Fruit fly (Drosophila melanogaster) whole organism, wandering third instar larva: ENCODE data around the gene Smn.
A peak's percentile ranks its signal among the peaks of the same experiment; 100 is the strongest.

Source experiments
- Abd-B ChIP-seq: fragments of >200 bp; optimal IDR thresholded peaks from 2 replicates; lab custom pipeline; 2017; ENCODE audit warnings: missing biosample characterization, missing genetic modification characterization
- CG32264 ChIP-seq: fragments of 200-800 bp; sonication (Bioruptor generic); optimal IDR thresholded peaks from 2 replicates; lab custom pipeline; 2016; ENCODE audit warnings: missing biosample characterization, missing genetic modification characterization
- CG9705 ChIP-seq: fragments of 200-800 bp; sonication (Bioruptor generic); optimal IDR thresholded peaks from 2 replicates; lab custom pipeline; 2018; ENCODE audit warnings: missing biosample characterization, mild to moderate bottlenecking, missing genetic modification characterization
- CrebA ChIP-seq: fragments of 200-800 bp; sonication (Bioruptor generic); optimal IDR thresholded peaks from 2 replicates; lab custom pipeline; 2016; ENCODE audit warnings: missing biosample characterization, mild to moderate bottlenecking, missing genetic modification characterization, borderline replicate concordance
- Dfd ChIP-seq: fragments of >200 bp; optimal IDR thresholded peaks from 2 replicates; lab custom pipeline; 2017; ENCODE audit warnings: missing biosample characterization, missing genetic modification characterization
- Dif ChIP-seq: fragments of 200-275, 200-300 bp; sonication (Bioruptor generic); optimal IDR thresholded peaks from 2 replicates; lab custom pipeline; 2018; ENCODE audit warnings: missing biosample characterization, missing genetic modification characterization; ENCODE audit not compliant: partially characterized antibody
- GATAd ChIP-seq: sonication (Bioruptor generic); optimal IDR thresholded peaks from 2 replicates; lab custom pipeline; 2016; ENCODE audit warnings: missing biosample characterization, missing genetic modification characterization
- HLH106 ChIP-seq: fragments of 200-800 bp; optimal IDR thresholded peaks from 3 replicates; lab custom pipeline; 2019; ENCODE audit warnings: missing biosample characterization, mild to moderate bottlenecking, missing genetic modification characterization, moderate library complexity
- Hnf4 ChIP-seq: fragments of 200-800 bp; sonication (Bioruptor generic); optimal IDR thresholded peaks from 2 replicates; lab custom pipeline; 2016; ENCODE audit warnings: missing biosample characterization, mild to moderate bottlenecking, missing genetic modification characterization
- Hr78 ChIP-seq: fragments of >200 bp; optimal IDR thresholded peaks from 2 replicates; lab custom pipeline; 2017; ENCODE audit warnings: missing biosample characterization, missing genetic modification characterization
- Hr83 ChIP-seq: fragments of 200-300 bp; sonication (Bioruptor generic); optimal IDR thresholded peaks from 2 replicates; lab custom pipeline; 2016; ENCODE audit warnings: missing biosample characterization, mild to moderate bottlenecking, missing genetic modification characterization, moderate library complexity; ENCODE audit not compliant: poor library complexity, severe bottlenecking
- Jra ChIP-seq: sonication (Bioruptor generic); optimal IDR thresholded peaks from 2 replicates; lab custom pipeline; 2016; ENCODE audit warnings: missing biosample characterization, missing genetic modification characterization
- Mio ChIP-seq: sonication (Bioruptor generic); optimal IDR thresholded peaks from 2 replicates; lab custom pipeline; 2016; ENCODE audit warnings: missing biosample characterization, missing genetic modification characterization
- Myc ChIP-seq: fragments of >200 bp; optimal IDR thresholded peaks from 2 replicates; lab custom pipeline; 2017
- N ChIP-seq: fragments of >200 bp; optimal IDR thresholded peaks from 2 replicates; lab custom pipeline; 2018; ENCODE audit warnings: missing biosample characterization, missing external identifiers, missing genetic modification characterization
- OdsH ChIP-seq: fragments of 200-800 bp; sonication (Bioruptor generic); optimal IDR thresholded peaks from 2 replicates; lab custom pipeline; 2016; ENCODE audit warnings: missing biosample characterization, mild to moderate bottlenecking, missing genetic modification characterization
- Rel ChIP-seq, 2 experiments: fragments of 200-800 bp; sonication (Bioruptor generic) in 1 of 2; optimal IDR thresholded peaks; 2 replicates in 1 of 2; 3 replicates in 1 of 2; lab custom pipeline; 2016 to 2019; ENCODE audit warnings: mild to moderate bottlenecking in 2 of 2, missing biosample characterization in 2 of 2, missing genetic modification characterization in 2 of 2, moderate library complexity in 1 of 2
- Sp1 ChIP-seq: fragments of 200-800 bp; sonication (Bioruptor generic); optimal IDR thresholded peaks from 3 replicates; lab custom pipeline; 2019; ENCODE audit warnings: missing biosample characterization, mild to moderate bottlenecking, missing genetic modification characterization, moderate library complexity
- Vsx2 ChIP-seq: fragments of 200-300, 225-300 bp; sonication (Bioruptor generic); optimal IDR thresholded peaks from 2 replicates; lab custom pipeline; 2018; ENCODE audit warnings: missing biosample characterization, missing genetic modification characterization; ENCODE audit not compliant: partially characterized antibody
- br ChIP-seq: fragments of 200-800 bp; sonication (Bioruptor generic); optimal IDR thresholded peaks from 2 replicates; lab custom pipeline; 2016; ENCODE audit warnings: missing biosample characterization, missing genetic modification characterization
- brk ChIP-seq: fragments of 200-800 bp; sonication (Bioruptor generic); optimal IDR thresholded peaks from 2 replicates; lab custom pipeline; 2016; ENCODE audit warnings: missing biosample characterization, mild to moderate bottlenecking, missing genetic modification characterization
- dl ChIP-seq, 2 experiments: fragments of 175-275, 200-275 bp in 1 of 2; fragments of 200-275 bp in 1 of 2; sonication (Bioruptor generic); optimal IDR thresholded peaks; lab custom pipeline; 2018; ENCODE audit warnings: mild to moderate bottlenecking in 2 of 2, missing biosample characterization in 2 of 2, missing genetic modification characterization in 2 of 2, moderate library complexity in 2 of 2; ENCODE audit not compliant: partially characterized antibody in 2 of 2, insufficient read depth in 1 of 2
- dmrt93B ChIP-seq: fragments of 200-800 bp; sonication (Bioruptor generic); optimal IDR thresholded peaks from 2 replicates; lab custom pipeline; 2018; ENCODE audit warnings: missing biosample characterization, mild to moderate bottlenecking, missing genetic modification characterization
- dsf ChIP-seq: sonication (Bioruptor generic); optimal IDR thresholded peaks from 2 replicates; lab custom pipeline; 2016; ENCODE audit warnings: missing biosample characterization, missing genetic modification characterization, borderline replicate concordance
- ey ChIP-seq: fragments of 200-800 bp; sonication (Bioruptor generic); optimal IDR thresholded peaks from 2 replicates; lab custom pipeline; 2016; ENCODE audit warnings: missing biosample characterization, missing genetic modification characterization
- foxo ChIP-seq, 2 experiments: fragments of 200-800 bp; sonication (Bioruptor generic); optimal IDR thresholded peaks; 2 replicates in 1 of 2; 3 replicates in 1 of 2; lab custom pipeline; 2016 to 2017; ENCODE audit warnings: missing biosample characterization in 2 of 2, missing genetic modification characterization in 2 of 2
- fru ChIP-seq: fragments of 200-800 bp; sonication (Bioruptor generic); optimal IDR thresholded peaks from 3 replicates; lab custom pipeline; 2016; ENCODE audit warnings: missing biosample characterization, mild to moderate bottlenecking, missing genetic modification characterization
- h ChIP-seq: fragments of 200-800 bp; sonication (Bioruptor generic); optimal IDR thresholded peaks from 3 replicates; lab custom pipeline; 2016; ENCODE audit warnings: missing biosample characterization, mild to moderate bottlenecking, missing genetic modification characterization
- jim ChIP-seq: fragments of 175-275, 200-325 bp; sonication (Bioruptor generic); optimal IDR thresholded peaks from 2 replicates; lab custom pipeline; 2016; ENCODE audit warnings: missing biosample characterization, mild to moderate bottlenecking, missing genetic modification characterization
- lola ChIP-seq: fragments of >200 bp; optimal IDR thresholded peaks from 2 replicates; lab custom pipeline; 2017; ENCODE audit warnings: missing biosample characterization, missing genetic modification characterization
- pan ChIP-seq: fragments of >200 bp; optimal IDR thresholded peaks from 2 replicates; lab custom pipeline; 2017
- psq ChIP-seq: fragments of 200-800 bp; sonication (Bioruptor generic); optimal IDR thresholded peaks from 3 replicates; lab custom pipeline; 2017; ENCODE audit warnings: missing biosample characterization, mild to moderate bottlenecking, missing genetic modification characterization, moderate library complexity
- rgr ChIP-seq: fragments of 200-800 bp; sonication (Bioruptor generic); optimal IDR thresholded peaks from 3 replicates; lab custom pipeline; 2016; ENCODE audit warnings: missing biosample characterization, mild to moderate bottlenecking, missing genetic modification characterization
- sage ChIP-seq: fragments of 200-800 bp; sonication (Bioruptor generic); optimal IDR thresholded peaks from 2 replicates; lab custom pipeline; 2016; ENCODE audit warnings: missing biosample characterization, mild to moderate bottlenecking, missing genetic modification characterization
- sv ChIP-seq: fragments of 200-800 bp; sonication (Bioruptor generic); optimal IDR thresholded peaks from 3 replicates; lab custom pipeline; 2016; ENCODE audit warnings: missing biosample characterization, missing genetic modification characterization
- tai ChIP-seq: sonication (Bioruptor generic); optimal IDR thresholded peaks from 2 replicates; lab custom pipeline; 2016; ENCODE audit warnings: missing biosample characterization, missing genetic modification characterization
- usp ChIP-seq: fragments of >200 bp; optimal IDR thresholded peaks from 2 replicates; lab custom pipeline; 2017; ENCODE audit warnings: missing biosample characterization, missing genetic modification characterization
- woc ChIP-seq: sonication (Bioruptor generic); optimal IDR thresholded peaks from 2 replicates; lab custom pipeline; 2016; ENCODE audit warnings: missing biosample characterization, mild to moderate bottlenecking, missing genetic modification characterization

The Smn gene

DNA sequence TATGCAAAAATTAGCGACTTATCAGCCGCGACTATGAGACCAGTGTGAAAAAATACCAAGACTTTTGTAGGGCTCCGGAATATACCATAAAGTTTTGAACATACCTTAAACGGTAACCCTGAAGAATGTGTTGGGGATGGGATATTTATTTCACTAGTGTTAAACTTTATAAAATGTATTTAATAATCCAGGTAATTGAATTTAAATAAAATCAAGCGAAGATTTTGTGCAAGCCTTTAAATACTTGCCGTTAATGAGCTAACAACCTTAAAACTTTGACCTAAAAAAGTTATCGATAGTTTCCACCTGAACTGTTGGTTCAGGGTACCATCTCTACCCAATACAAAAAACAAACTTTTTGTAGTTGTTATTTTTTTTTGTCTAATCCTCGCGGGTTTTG lies 30.8 kb upstream of the Smn start, which contains the start of gene CG4101:
CG4101 (plus strand) TSS at position 335 of the 400 bp plus-strand sequence.
- peak; percentile 82 for TF ChIP-seq sv
- no peak for TF ChIP-seq dl (GFP tag; optimal IDR thresholded peaks at IDR 0.05; lab: Kevin White, UChicago; ENCODE audit: insufficient read depth in 1 of 2, partially characterized antibody in 2 of 2)
- peak; percentile 79 for TF ChIP-seq woc (GFP tag; lab: Kevin White, UChicago)
- peak; percentile 83 for TF ChIP-seq Sp1 (GFP tag; lab: Kevin White, UChicago)
- peak; percentile 85 for TF ChIP-seq ey
- no peak for TF ChIP-seq jim
- TF ChIP-seq Dfd (GFP tag; lab: Kevin White, UChicago), result no peak
- peak; percentile 80 for TF ChIP-seq br
- peak; percentile 89 for TF ChIP-seq Jra (GFP tag; lab: Kevin White, UChicago)
- TF ChIP-seq Myc (lab: Kevin White, UChicago), result peak; percentile 13
- peak; percentile 77 for TF ChIP-seq dsf (GFP tag; lab: Kevin White, UChicago)
- TF ChIP-seq GATAd (GFP tag; lab: Kevin White, UChicago), result peak; percentile 77
- TF ChIP-seq Hr78 (GFP tag; lab: Kevin White, UChicago), result no peak
- peak; percentile 62 for TF ChIP-seq sage (GFP tag; lab: Kevin White, UChicago)
- TF ChIP-seq CG9705 (GFP tag; lab: Kevin White, UChicago), result peak; percentile 75
- no peak for TF ChIP-seq usp (GFP tag; lab: Kevin White, UChicago)
- no peak for TF ChIP-seq Vsx2
- peak; percentile 90 for TF ChIP-seq brk
- peak; percentile 6 for TF ChIP-seq Mio (GFP tag; lab: Kevin White, UChicago)
- TF ChIP-seq CG32264 (GFP tag; lab: Kevin White, UChicago), result peak; percentile 62
- no peak for TF ChIP-seq CrebA (GFP tag; lab: Kevin White, UChicago)
- TF ChIP-seq Dif (GFP tag; lab: Kevin White, UChicago), result no peak
- peak; percentile 21 for TF ChIP-seq Hr83 (GFP tag; lab: Kevin White, UChicago)
- TF ChIP-seq Abd-B (GFP tag; lab: Kevin White, UChicago), result no peak
- peak; percentile 90 for TF ChIP-seq h (GFP tag; lab: Kevin White, UChicago)
- peak; percentile 54 for TF ChIP-seq dmrt93B (GFP tag; lab: Kevin White, UChicago)
- TF ChIP-seq pan, result no peak
- TF ChIP-seq HLH106 (tag; lab: Kevin White, UChicago), result peak; percentile 85
- TF ChIP-seq lola (GFP tag; lab: Kevin White, UChicago), result no peak
- TF ChIP-seq psq (GFP tag; lab: Kevin White, UChicago), result peak; percentile 74
- peak; percentile 92 for TF ChIP-seq Hnf4 (GFP tag; lab: Kevin White, UChicago)
- TF ChIP-seq rgr (GFP tag; lab: Kevin White, UChicago), result peak; percentile 87
- TF ChIP-seq OdsH (GFP tag; lab: Kevin White, UChicago), result peak; percentile 77
- TF ChIP-seq foxo (GFP tag; optimal IDR thresholded peaks at IDR 0.05; lab: Kevin White, UChicago), result peak; percentile 51 to 88
- no peak for TF ChIP-seq tai
- no peak for TF ChIP-seq Rel (GFP tag; optimal IDR thresholded peaks at IDR 0.05; lab: Kevin White, UChicago)
- peak; percentile 61 for TF ChIP-seq Rel (tag; optimal IDR thresholded peaks at IDR 0.05; lab: Kevin White, UChicago)
- TF ChIP-seq fru (GFP tag; lab: Kevin White, UChicago), result peak; percentile 84
- TF ChIP-seq N (GFP tag; lab: Kevin White, UChicago), result no peak

DNA sequence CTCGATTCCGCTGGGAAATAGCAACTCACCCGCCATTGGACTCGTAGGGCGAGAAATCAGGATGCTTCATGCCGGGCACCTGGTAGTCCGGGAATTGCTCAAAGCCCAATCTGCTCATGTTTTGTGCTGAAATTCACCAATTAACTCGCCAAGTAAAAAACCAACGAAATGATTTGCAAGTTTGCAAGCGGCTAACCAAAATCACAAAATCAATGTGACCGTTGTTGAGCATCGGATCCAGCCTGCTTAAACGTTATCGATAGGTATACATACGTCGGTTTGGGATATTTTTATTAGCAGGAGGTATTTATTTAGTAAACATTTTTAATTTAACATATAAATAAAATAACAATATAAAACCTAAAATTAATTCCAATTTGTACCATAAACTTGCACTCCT lies 28.9 kb upstream of the Smn start, which contains the start of gene Prosbeta6:
Prosbeta6 (minus strand) TSS at position 218 of the 400 bp plus-strand sequence.
- no peak for TF ChIP-seq Jra (GFP tag; lab: Kevin White, UChicago)
- no peak for TF ChIP-seq br
- peak; percentile 25 for TF ChIP-seq brk

DNA sequence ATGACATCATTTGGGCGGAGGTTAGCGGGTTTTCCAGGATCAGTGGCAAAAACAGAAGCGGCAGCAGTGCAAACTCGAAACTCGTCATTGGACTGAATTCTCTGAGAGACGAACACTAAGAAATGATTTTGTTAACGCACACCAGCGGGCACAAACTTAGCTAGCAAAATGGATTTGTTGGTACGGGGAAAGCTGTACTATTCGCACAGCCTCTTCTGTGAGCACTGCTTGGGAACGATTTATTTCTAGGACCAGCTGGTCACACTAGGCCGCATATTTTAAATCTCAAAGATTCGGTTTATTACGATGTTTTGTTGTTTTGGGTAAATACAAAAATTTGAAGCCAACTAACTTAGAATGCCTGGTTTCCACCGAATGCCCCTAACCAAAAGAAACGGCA lies 27.8 kb upstream of the Smn start, which contains the start of gene CG4098:
CG4098 (minus strand) TSS at position 228 of the 400 bp plus-strand sequence.
- TF ChIP-seq jim (peak; percentile 47), brk (no peak), psq (GFP tag; lab: Kevin White, UChicago) (peak; percentile 34), Hr78 (GFP tag; lab: Kevin White, UChicago) (no peak), rgr (GFP tag; lab: Kevin White, UChicago) (peak; percentile 79), Vsx2 (no peak), woc (GFP tag; lab: Kevin White, UChicago) (peak; percentile 88), br (peak; percentile 76), usp (GFP tag; lab: Kevin White, UChicago) (no peak), Hr83 (GFP tag; lab: Kevin White, UChicago) (peak; percentile 97), Hnf4 (GFP tag; lab: Kevin White, UChicago) (peak; percentile 77), N (GFP tag; lab: Kevin White, UChicago) (no peak), dl (GFP tag; optimal IDR thresholded peaks at IDR 0.05; lab: Kevin White, UChicago; ENCODE audit: insufficient read depth in 1 of 2, partially characterized antibody in 2 of 2) (no peak), fru (GFP tag; lab: Kevin White, UChicago) (peak; percentile 63), Mio (GFP tag; lab: Kevin White, UChicago) (peak; percentile 28), h (GFP tag; lab: Kevin White, UChicago) (peak; percentile 67), Jra (GFP tag; lab: Kevin White, UChicago) (peak; percentile 43), CrebA (GFP tag; lab: Kevin White, UChicago) (no peak), OdsH (GFP tag; lab: Kevin White, UChicago) (peak; percentile 65), Myc (lab: Kevin White, UChicago) (no peak), CG9705 (GFP tag; lab: Kevin White, UChicago) (peak; percentile 10), dsf (GFP tag; lab: Kevin White, UChicago) (no peak), ey (peak; percentile 69), lola (GFP tag; lab: Kevin White, UChicago) (no peak), pan (no peak), foxo (GFP tag; optimal IDR thresholded peaks at IDR 0.05; lab: Kevin White, UChicago) (peak in 1 of 2 experiments; percentile 86), tai (no peak), sage (GFP tag; lab: Kevin White, UChicago) (no peak), Rel (GFP tag; optimal IDR thresholded peaks at IDR 0.05; lab: Kevin White, UChicago) (no peak), Rel (tag; optimal IDR thresholded peaks at IDR 0.05; lab: Kevin White, UChicago) (peak; percentile 40), Dif (GFP tag; lab: Kevin White, UChicago) (no peak), dmrt93B (GFP tag; lab: Kevin White, UChicago) (no peak), HLH106 (tag; lab: Kevin White, UChicago) (peak; percentile 47), Sp1 (GFP tag; lab: Kevin White, UChicago) (peak; percentile 51), GATAd (GFP tag; lab: Kevin White, UChicago) (peak; percentile 1), sv (peak; percentile 6)
